Worm (Caenorhabditis elegans): Measurements from ENCODE around the gene sra-35.

- TF ChIP-seq flt-1 (GFP tag; IDR thresholded peaks at IDR 0.05) (no peak), klf-2 (GFP tag; conservative IDR thresholded peaks at IDR 0.05) (no peak), ztf-29 (GFP tag; IDR thresholded peaks at IDR 0.05) (no peak), med-1 (GFP tag; optimal IDR thresholded peaks at IDR 0.05; ENCODE audit: insufficient read depth) (no peak), T22C8.4 (GFP tag; IDR thresholded peaks at IDR 0.05) (no peak), ref-1 (GFP tag; conservative IDR thresholded peaks at IDR 0.05) (no peak), cog-1 (tag; optimal IDR thresholded peaks at IDR 0.05) (no peak), tab-1 (GFP tag; IDR thresholded peaks at IDR 0.05) (no peak)
Measured at ce11 chrII:4531880-4532279, 4.2 kb upstream of the sra-35 start, which contains the start of gene sra-32.

Data from whole organism, midembryonic.